Fruit fly (Drosophila melanogaster) Kc167 (cell line): Measurements from ENCODE around the gene TTLL4A.

ENCODE experiments used
- h ChIP-seq: fragments of >200 bp; optimal IDR thresholded peaks from 3 replicates; lab custom pipeline; 2018; ENCODE audit warnings: missing external identifiers
- insv ChIP-seq: fragments of >200 bp; optimal IDR thresholded peaks from 3 replicates; lab custom pipeline; 2018; ENCODE audit warnings: missing external identifiers
- psq ChIP-seq: fragments of >200 bp; optimal IDR thresholded peaks from 2 replicates; lab custom pipeline; 2017; ENCODE audit warnings: missing external identifiers
- ttk ChIP-seq: sonication (Bioruptor generic); optimal IDR thresholded peaks from 2 replicates; lab custom pipeline; 2017; ENCODE audit warnings: missing external identifiers

DNA sequence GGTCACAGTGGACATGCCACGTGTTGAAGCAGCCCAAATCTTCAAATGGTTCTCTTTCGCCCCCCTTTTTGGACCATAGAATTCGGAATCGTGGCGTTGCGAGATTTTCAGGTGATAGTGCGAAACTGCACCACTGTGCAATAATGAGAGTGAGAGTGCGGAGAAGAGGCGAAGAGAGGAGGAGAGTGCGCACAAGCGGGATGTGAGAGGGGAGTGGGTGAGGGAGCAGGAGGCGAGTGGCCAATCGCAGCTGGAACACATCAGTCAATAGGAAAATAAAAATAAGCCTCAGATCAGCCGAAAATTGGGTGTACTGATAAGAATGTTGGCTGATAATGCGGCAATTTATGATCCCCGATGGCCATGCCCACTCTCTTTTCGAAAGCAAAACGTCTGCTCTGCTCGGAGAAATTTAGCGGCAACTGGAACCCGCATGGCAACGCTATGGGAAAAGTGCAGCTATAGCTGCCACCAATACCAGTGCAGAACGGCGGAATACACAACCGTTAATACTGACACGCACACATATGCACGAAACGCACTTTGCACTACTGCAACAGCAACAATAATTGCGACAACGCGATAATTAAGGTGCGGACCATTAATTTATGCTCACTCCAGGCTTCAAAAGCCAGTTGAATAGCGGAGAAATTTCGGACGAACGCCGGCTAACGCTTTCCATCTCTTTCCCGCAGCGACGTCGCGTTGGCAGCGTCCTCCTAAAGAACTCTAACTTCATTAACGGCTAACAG, 21.8 kb upstream of the TTLL4A start:
- TF ChIP-seq ttk (lab: Kevin White, UChicago) (no peak), insv (lab: Kevin White, UChicago) (no peak), h (lab: Kevin White, UChicago) (no peak), psq (lab: Kevin White, UChicago) (no peak)
